Worm (Caenorhabditis elegans): Measurements from ENCODE around the gene C14B4.2.
A peak's percentile ranks its signal among the peaks of the same experiment; 100 is the strongest.

Gene C14B4.2

ce11 chrV:19370189-19370588 lies 7.7 kb upstream of the C14B4.2 start, which contains the start of gene Y43F8A.1:
Gene Y43F8A.1 (plus strand): TSS chrV:19370489.
- TF ChIP-seq zip-11 (GFP tag; IDR thresholded peaks at IDR 0.05) = no peak
- TF ChIP-seq F26F4.8 (GFP tag; conservative IDR thresholded peaks at IDR 0.05) = no peak
- TF ChIP-seq T26A8.4 (GFP tag; IDR thresholded peaks at IDR 0.05) = no peak
- no peak for TF ChIP-seq cey-2 (tag; optimal IDR thresholded peaks at IDR 0.05; ENCODE audit: borderline replicate concordance, insufficient read depth)
- no peak for TF ChIP-seq fkh-10 (GFP tag; optimal IDR thresholded peaks at IDR 0.05)
- no peak for TF ChIP-seq ama-1 (optimal IDR thresholded peaks at IDR 0.05)
- no peak for TF ChIP-seq duxl-1 (tag; optimal IDR thresholded peaks at IDR 0.05; ENCODE audit: poor library complexity)
- TF ChIP-seq F44E2.7 (GFP tag; IDR thresholded peaks at IDR 0.05) = no peak
- TF ChIP-seq snpc-1.2 (GFP tag; IDR thresholded peaks at IDR 0.05) = no peak
- no peak for TF ChIP-seq nhr-76 (tag; optimal IDR thresholded peaks at IDR 0.05)
- TF ChIP-seq jun-1 (tag; optimal IDR thresholded peaks at IDR 0.05) = no peak
- TF ChIP-seq daf-19 (GFP tag; conservative IDR thresholded peaks at IDR 0.05) = no peak
- TF ChIP-seq ceh-44 (GFP tag; IDR thresholded peaks at IDR 0.05) = no peak
- TF ChIP-seq Y75B8A.6 (GFP tag; IDR thresholded peaks at IDR 0.05) = no peak
- TF ChIP-seq spr-3 (GFP tag; optimal IDR thresholded peaks at IDR 0.05) = no peak
- TF ChIP-seq ztf-11 (tag; optimal IDR thresholded peaks at IDR 0.05) = no peak
- TF ChIP-seq zfp-3 (GFP tag; conservative IDR thresholded peaks at IDR 0.05) = no peak
- TF ChIP-seq nhr-237 (tag; optimal IDR thresholded peaks at IDR 0.05) = no peak
- no peak for TF ChIP-seq lsy-2 (tag; optimal IDR thresholded peaks at IDR 0.05)
- TF ChIP-seq skn-1 (tag; optimal IDR thresholded peaks at IDR 0.05) = no peak

DNA sequence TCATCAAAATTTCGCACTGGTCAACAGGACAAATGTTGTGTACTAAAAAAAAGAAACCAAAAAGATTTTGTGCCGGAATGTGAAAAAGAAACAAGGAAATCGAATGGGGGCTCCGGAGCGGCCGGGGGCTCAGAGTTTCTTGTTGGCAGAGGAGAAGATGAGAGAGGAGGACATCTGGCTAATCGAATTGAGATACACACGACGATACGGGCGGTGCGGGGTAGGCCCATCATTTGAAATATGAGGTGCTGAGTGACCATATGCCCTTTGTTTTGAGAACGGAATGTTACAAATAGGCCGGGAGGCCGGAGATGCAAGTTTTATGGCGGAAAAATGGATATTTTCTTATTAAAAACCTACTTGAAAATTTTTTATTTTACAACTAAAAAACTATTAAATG lies 4.4 kb downstream of the C14B4.2 start:
- TF ChIP-seq lin-13 (GFP tag; optimal IDR thresholded peaks at IDR 0.05) = no peak
- TF ChIP-seq ceh-20 (GFP tag; IDR thresholded peaks at IDR 0.05) = peak; percentile 22; the same call in 1 of the 2 replicates
- TF ChIP-seq ztf-7 (tag; optimal IDR thresholded peaks at IDR 0.05) = no peak
- no peak for TF ChIP-seq vab-7 (GFP tag; IDR thresholded peaks at IDR 0.05)
- TF ChIP-seq F37D6.2 (tag; optimal IDR thresholded peaks at IDR 0.05) = no peak

DNA sequence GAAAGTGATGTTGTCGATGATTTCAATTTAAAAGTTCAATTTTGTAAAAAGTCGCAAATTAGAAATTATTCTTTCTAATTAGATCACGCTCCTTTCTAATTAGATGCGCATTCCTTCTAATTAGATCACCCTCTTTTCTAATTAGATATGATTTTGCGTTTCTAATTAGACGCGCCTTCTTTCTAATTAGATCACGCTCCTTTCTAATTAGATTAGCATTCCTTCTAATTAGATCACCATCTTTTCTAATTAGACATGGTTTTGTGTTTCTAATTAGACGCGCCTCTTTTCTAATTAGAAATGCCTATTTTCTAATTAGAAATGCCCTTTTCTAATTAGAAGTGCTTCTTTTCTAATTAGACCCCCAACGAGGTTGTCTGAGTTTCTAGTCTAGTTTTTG lies 5.8 kb downstream of the C14B4.2 start:
- no peak for TF ChIP-seq fos-1 (tag; optimal IDR thresholded peaks at IDR 0.05)
- no peak for TF ChIP-seq lin-38 (GFP tag; IDR thresholded peaks at IDR 0.05)

DNA sequence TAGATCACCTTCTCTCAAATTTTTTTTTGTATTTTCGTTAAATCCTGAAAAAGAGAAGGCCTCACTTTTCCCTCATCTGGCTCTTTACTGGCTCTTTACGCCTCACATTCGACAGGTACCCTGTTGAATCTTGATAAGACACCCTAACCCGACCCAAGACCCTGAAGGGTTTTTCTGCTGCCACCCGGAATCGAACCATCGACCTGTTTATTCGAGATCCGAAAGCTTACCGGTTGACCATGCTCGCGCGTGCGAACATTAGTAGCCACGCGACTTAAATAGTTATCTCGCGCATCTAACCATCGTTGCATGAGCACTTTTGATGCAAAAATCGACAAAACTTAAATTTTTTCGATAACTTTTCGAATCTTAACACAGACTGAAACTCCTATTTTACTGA lies 7.2 kb downstream of the C14B4.2 start:
- TF ChIP-seq ceh-32 (tag; optimal IDR thresholded peaks at IDR 0.05; ENCODE audit: poor library complexity) (no peak), ctbp-1 (GFP tag; IDR thresholded peaks at IDR 0.05) (no peak), zag-1 (tag; optimal IDR thresholded peaks at IDR 0.05) (no peak), snpc-1.2 (GFP tag; IDR thresholded peaks at IDR 0.05) (no peak), fos-1 (tag; optimal IDR thresholded peaks at IDR 0.05) (no peak), lin-13 (GFP tag; optimal IDR thresholded peaks at IDR 0.05) (no peak), daf-12 (tag; optimal IDR thresholded peaks at IDR 0.05) (no peak), nhr-237 (tag; optimal IDR thresholded peaks at IDR 0.05) (no peak), Y5F2A.4 (GFP tag; optimal IDR thresholded peaks at IDR 0.05) (no peak), cey-2 (tag; optimal IDR thresholded peaks at IDR 0.05; ENCODE audit: borderline replicate concordance, insufficient read depth) (no peak), dpl-1 (GFP tag; optimal IDR thresholded peaks at IDR 0.05) (no peak), nhr-41 (GFP tag; IDR thresholded peaks at IDR 0.05) (no peak), lsy-2 (tag; optimal IDR thresholded peaks at IDR 0.05) (no peak), zfp-3 (GFP tag; conservative IDR thresholded peaks at IDR 0.05) (no peak), mep-1 (tag; optimal IDR thresholded peaks at IDR 0.05) (no peak), egl-43 (GFP tag; IDR thresholded peaks at IDR 0.05) (no peak), unc-39 (tag; optimal IDR thresholded peaks at IDR 0.05) (no peak), ceh-62 (tag; optimal IDR thresholded peaks at IDR 0.05) (no peak), F10B5.3 (tag; optimal IDR thresholded peaks at IDR 0.05) (no peak), T20F7.1 (GFP tag; optimal IDR thresholded peaks at IDR 0.05) (no peak)
